Fruit fly (Drosophila melanogaster): ENCODE results near the gene CG4546.
A peak's percentile ranks its signal among the peaks of the same experiment; 100 is the strongest.

CG4546 gene

dm6 chr3R:15816276-15816675 is 30.1 kb upstream of the CG4546 start (continued):
- TF ChIP-seq CG4360 (GFP tag; IDR thresholded peaks at IDR 0.05) (no peak), CG31388 (GFP tag; optimal IDR thresholded peaks at IDR 0.05) (no peak), Eip74EF (GFP tag; optimal IDR thresholded peaks at IDR 0.05) (no peak), BtbVII (GFP tag; optimal IDR thresholded peaks at IDR 0.05) (no peak), CG17802 (tag; optimal IDR thresholded peaks at IDR 0.05) (no peak), sr (GFP tag; IDR thresholded peaks at IDR 0.05) (no peak), CG17385 (GFP tag; optimal IDR thresholded peaks at IDR 0.05) (no peak), CG10654 (GFP tag; optimal IDR thresholded peaks at IDR 0.05) (no peak), cas (GFP tag; IDR thresholded peaks at IDR 0.05) (no peak), CG9817 (tag; optimal IDR thresholded peaks at IDR 0.05) (no peak), CG16779 (GFP tag; IDR thresholded peaks at IDR 0.05) (no peak), z (GFP tag; IDR thresholded peaks at IDR 0.05) (no peak), croc (GFP tag; conservative IDR thresholded peaks at IDR 0.05) (no peak), CG31224 (GFP tag; IDR thresholded peaks at IDR 0.05) (no peak), B-H1 (GFP tag; IDR thresholded peaks at IDR 0.05) (peak; percentile 16; the same call in 1 of the 3 replicates), bcd (GFP tag; optimal IDR thresholded peaks at IDR 0.05) (no peak), Gug (GFP tag; IDR thresholded peaks at IDR 0.05) (peak; percentile 19; the same call in 1 of the 4 replicates), ewg (GFP tag; optimal IDR thresholded peaks at IDR 0.05) (no peak), CG2889 (GFP tag; IDR thresholded peaks at IDR 0.05) (no peak), CG6791 (GFP tag; IDR thresholded peaks at IDR 0.05; ENCODE audit: partially characterized antibody) (no peak), vnd (GFP tag; IDR thresholded peaks at IDR 0.05; ENCODE audit: partially characterized antibody) (no peak), CG17328 (GFP tag; IDR thresholded peaks at IDR 0.05) (peak; percentile 56), CG14710 (tag; optimal IDR thresholded peaks at IDR 0.05) (no peak), nau (GFP tag; optimal IDR thresholded peaks at IDR 0.05) (no peak), lmd (GFP tag; IDR thresholded peaks at IDR 0.05) (no peak; the same call in 1 of the 2 replicates), fu2 (GFP tag; optimal IDR thresholded peaks at IDR 0.05) (no peak), Drgx (GFP tag; IDR thresholded peaks at IDR 0.05) (peak; percentile 46; the same call in 1 of the 2 replicates), Hmx (GFP tag; optimal IDR thresholded peaks at IDR 0.05) (no peak), CG2875 (GFP tag; optimal IDR thresholded peaks at IDR 0.05) (no peak), pan (optimal IDR thresholded peaks at IDR 0.05) (no peak), pan (GFP tag; optimal IDR thresholded peaks at IDR 0.05 in 1 of 2, IDR thresholded peaks at IDR 0.05 in 1 of 2) (peak in 1 of 2 experiments; percentile 35), CG10321 (GFP tag; IDR thresholded peaks at IDR 0.05) (no peak), CG17612 (GFP tag; IDR thresholded peaks at IDR 0.05) (no peak), gcm2 (GFP tag; optimal IDR thresholded peaks at IDR 0.05) (no peak), CkIIα-i1 (GFP tag; IDR thresholded peaks at IDR 0.05) (no peak), CG17568 (GFP tag; optimal IDR thresholded peaks at IDR 0.05) (no peak), HLH54F (GFP tag; optimal IDR thresholded peaks at IDR 0.05) (no peak), CG16815 (GFP tag; optimal IDR thresholded peaks at IDR 0.05) (no peak), hbn (GFP tag; IDR thresholded peaks at IDR 0.05; ENCODE audit: partially characterized antibody) (no peak), gt (GFP tag; IDR thresholded peaks at IDR 0.05) (no peak), Dbx (GFP tag; IDR thresholded peaks at IDR 0.05) (no peak), CG10543 (GFP tag; optimal IDR thresholded peaks at IDR 0.05) (no peak), CG1602 (GFP tag; optimal IDR thresholded peaks at IDR 0.05) (no peak), repo (GFP tag; optimal IDR thresholded peaks at IDR 0.05) (no peak), CG34376 (GFP tag; optimal IDR thresholded peaks at IDR 0.05) (no peak), BEAF-32 (GFP tag; optimal IDR thresholded peaks at IDR 0.05) (no peak), CG15601 (tag; optimal IDR thresholded peaks at IDR 0.05) (no peak), amos (GFP tag; IDR thresholded peaks at IDR 0.05; ENCODE audit: partially characterized antibody) (no peak), CG12769 (tag; optimal IDR thresholded peaks at IDR 0.05) (no peak), CG4854 (GFP tag; optimal IDR thresholded peaks at IDR 0.05) (no peak), Trl (optimal IDR thresholded peaks at IDR 0.05) (no peak), Trl (GFP tag; optimal IDR thresholded peaks at IDR 0.05) (no peak)
